Fruit fly (Drosophila melanogaster) S2 (cell line): ENCODE results near the gene CG7406.

Source experiments
- CG8478 ChIP-seq: fragments of >200 bp; optimal IDR thresholded peaks from 2 replicates; lab custom pipeline; 2018
- CTCF ChIP-seq, 2 experiments: fragments of >200 bp; optimal IDR thresholded peaks; 2 replicates each; lab custom pipeline; 2018

DNA sequence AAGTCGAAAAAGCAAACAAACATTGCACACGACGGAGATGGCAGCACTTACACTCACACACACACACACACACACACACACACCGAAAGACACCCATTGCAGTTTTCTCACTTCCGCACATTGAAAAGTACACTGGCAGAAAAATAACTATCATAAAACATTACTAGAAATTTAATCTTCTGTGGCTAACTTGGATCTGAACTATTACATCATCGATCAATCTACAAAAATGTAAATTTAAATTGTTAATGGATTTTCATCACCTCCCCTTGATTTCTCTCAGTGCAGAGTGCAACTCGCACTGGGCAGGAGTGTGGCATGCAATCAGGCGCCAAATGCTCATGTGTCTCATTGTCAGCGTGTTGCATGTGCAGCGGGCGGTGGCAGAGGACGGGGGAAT, 42.8 kb downstream of the CG7406 start:
- TF ChIP-seq CG8478 (lab: Kevin White, UChicago) = no peak
- no peak for TF ChIP-seq CTCF (optimal IDR thresholded peaks at IDR 0.05; lab: Kevin White, UChicago)
